Fruit fly (Drosophila melanogaster): ENCODE measurements around the gene CG43394.

Gene CG43394

dm6 chr2L:8145067-8145808 is at the start of gene CG43394, which contains the start of gene CG42763:
Gene CG43394 (plus strand): TSS chr2L:8145758.
Gene CG42763 (minus strand): TSS chr2L:8145107.
- peak; percentile 15 for TF ChIP-seq tai (GFP tag; optimal IDR thresholded peaks at IDR 0.05)
- no peak for TF ChIP-seq dl (GFP tag; optimal IDR thresholded peaks at IDR 0.05; ENCODE audit: insufficient read depth in 1 of 2, partially characterized antibody in 2 of 2)
- no peak for TF ChIP-seq Sp1 (GFP tag; optimal IDR thresholded peaks at IDR 0.05)
- no peak for TF ChIP-seq foxo (GFP tag; optimal IDR thresholded peaks at IDR 0.05)
- peak; percentile 9 for TF ChIP-seq woc (GFP tag; optimal IDR thresholded peaks at IDR 0.05)
- no peak for TF ChIP-seq sage (GFP tag; optimal IDR thresholded peaks at IDR 0.05)
- no peak for TF ChIP-seq Jra (GFP tag; optimal IDR thresholded peaks at IDR 0.05)
- TF ChIP-seq CG32264 (GFP tag; optimal IDR thresholded peaks at IDR 0.05): no peak
- no peak for TF ChIP-seq Mio (GFP tag; optimal IDR thresholded peaks at IDR 0.05)
- no peak for TF ChIP-seq psq (GFP tag; optimal IDR thresholded peaks at IDR 0.05)
- TF ChIP-seq brk (GFP tag; optimal IDR thresholded peaks at IDR 0.05): no peak
- TF ChIP-seq Hr83 (GFP tag; optimal IDR thresholded peaks at IDR 0.05; ENCODE audit: poor library complexity, severe bottlenecking): no peak
- no peak for TF ChIP-seq dsf (GFP tag; optimal IDR thresholded peaks at IDR 0.05; ENCODE audit: borderline replicate concordance)
- no peak for TF ChIP-seq jim (GFP tag; optimal IDR thresholded peaks at IDR 0.05)

- TF ChIP-seq OdsH (GFP tag; optimal IDR thresholded peaks at IDR 0.05) (peak; percentile 11), GATAd (GFP tag; optimal IDR thresholded peaks at IDR 0.05) (no peak), Dfd (GFP tag; optimal IDR thresholded peaks at IDR 0.05) (no peak), foxo (GFP tag; optimal IDR thresholded peaks at IDR 0.05) (peak in 1 of 2 experiments; percentile 7), usp (GFP tag; optimal IDR thresholded peaks at IDR 0.05) (no peak), Rel (GFP tag; optimal IDR thresholded peaks at IDR 0.05) (no peak), Rel (tag; optimal IDR thresholded peaks at IDR 0.05) (peak; percentile 42), sv (GFP tag; optimal IDR thresholded peaks at IDR 0.05) (no peak), Abd-B (GFP tag; optimal IDR thresholded peaks at IDR 0.05) (no peak), dmrt93B (GFP tag; optimal IDR thresholded peaks at IDR 0.05) (no peak), HLH106 (tag; optimal IDR thresholded peaks at IDR 0.05) (no peak), lola (GFP tag; optimal IDR thresholded peaks at IDR 0.05) (no peak), h (GFP tag; optimal IDR thresholded peaks at IDR 0.05) (peak; percentile 54), pan (optimal IDR thresholded peaks at IDR 0.05) (no peak), ey (GFP tag; optimal IDR thresholded peaks at IDR 0.05) (no peak), rgr (GFP tag; optimal IDR thresholded peaks at IDR 0.05) (no peak), N (GFP tag; optimal IDR thresholded peaks at IDR 0.05) (no peak), Mio (GFP tag; optimal IDR thresholded peaks at IDR 0.05) (no peak), Sp1 (GFP tag; optimal IDR thresholded peaks at IDR 0.05) (no peak), Jra (GFP tag; optimal IDR thresholded peaks at IDR 0.05) (no peak), CrebA (GFP tag; optimal IDR thresholded peaks at IDR 0.05; ENCODE audit: borderline replicate concordance) (no peak), Hr78 (GFP tag; optimal IDR thresholded peaks at IDR 0.05) (no peak), CG9705 (GFP tag; optimal IDR thresholded peaks at IDR 0.05) (no peak)
Measured at dm6 chr2L:8097461-8097860, 48.1 kb upstream of the CG43394 start.

dm6 chr2L:8097964-8098945 is 47.3 kb upstream of the CG43394 start:
- TF ChIP-seq sage (GFP tag; optimal IDR thresholded peaks at IDR 0.05) (no peak), dmrt93B (GFP tag; optimal IDR thresholded peaks at IDR 0.05) (no peak), dsf (GFP tag; optimal IDR thresholded peaks at IDR 0.05; ENCODE audit: borderline replicate concordance) (no peak), rgr (GFP tag; optimal IDR thresholded peaks at IDR 0.05) (no peak), GATAd (GFP tag; optimal IDR thresholded peaks at IDR 0.05) (no peak), dl (GFP tag; optimal IDR thresholded peaks at IDR 0.05; ENCODE audit: insufficient read depth in 1 of 2, partially characterized antibody in 2 of 2) (no peak), jim (GFP tag; optimal IDR thresholded peaks at IDR 0.05) (no peak), Rel (GFP tag; optimal IDR thresholded peaks at IDR 0.05) (no peak), Rel (tag; optimal IDR thresholded peaks at IDR 0.05) (peak; percentile 67), fru (GFP tag; optimal IDR thresholded peaks at IDR 0.05) (peak; percentile 6)

Measured in whole organism, wandering third instar larva.